Worm (Caenorhabditis elegans) whole organism, early embryonic: ENCODE results near the gene srj-55.

Experiments used
- B0310.2 ChIP-seq: sonication (generic microtip); optimal IDR thresholded peaks from 2 replicates; lab custom pipeline; 2016; ENCODE audit warnings: mild to moderate bottlenecking, missing genetic modification characterization, missing compliant biosample characterization
- F13C5.2 ChIP-seq: sonication (generic microtip); optimal IDR thresholded peaks from 2 replicates; lab custom pipeline; 2017; ENCODE audit warnings: mild to moderate bottlenecking, missing genetic modification characterization, inconsistent platforms, missing compliant biosample characterization
- aly-1 ChIP-seq: sonication (generic microtip); optimal IDR thresholded peaks from 2 replicates; lab custom pipeline; 2016; ENCODE audit warnings: missing genetic modification characterization, missing compliant biosample characterization
- ama-1 ChIP-seq: fragments of 150-350 bp; optimal IDR thresholded peaks from 2 replicates; lab custom pipeline; 2014
- ceh-13 ChIP-seq: fragments of 200-800 bp; sonication (Bioruptor generic); optimal IDR thresholded peaks from 2 replicates; lab custom pipeline; 2018; ENCODE audit warnings: mild to moderate bottlenecking, missing genetic modification characterization, missing compliant biosample characterization
- ceh-36 ChIP-seq: sonication (generic microtip); optimal IDR thresholded peaks from 2 replicates; lab custom pipeline; 2016; ENCODE audit warnings: missing genetic modification characterization, inconsistent platforms, missing compliant biosample characterization
- ets-7 ChIP-seq: sonication (generic microtip); optimal IDR thresholded peaks from 2 replicates; lab custom pipeline; 2016; ENCODE audit warnings: missing genotype, missing genetic modification characterization, missing compliant biosample characterization
- flt-1 ChIP-seq: fragments of 200-800 bp; sonication (Bioruptor generic); IDR thresholded peaks from 2 replicates; pipeline ENCODE4 v1.3.6; 2022; ENCODE audit warnings: missing genetic modification characterization, missing compliant biosample characterization
- hmbx-1 ChIP-seq: sonication (generic microtip); optimal IDR thresholded peaks from 2 replicates; lab custom pipeline; 2016; ENCODE audit warnings: mild to moderate bottlenecking, missing genetic modification characterization, missing compliant biosample characterization
- hmg-4 ChIP-seq: fragments of 200-800 bp; sonication (Bioruptor generic); optimal IDR thresholded peaks from 2 replicates; lab custom pipeline; 2018; ENCODE audit warnings: mild to moderate bottlenecking, missing genetic modification characterization, missing compliant biosample characterization
- hnd-1 ChIP-seq: sonication (generic microtip); optimal IDR thresholded peaks from 2 replicates; lab custom pipeline; 2016; ENCODE audit warnings: missing genetic modification characterization, missing compliant biosample characterization
- pes-1 ChIP-seq: fragments of 200-800 bp; sonication (Bioruptor generic); IDR thresholded peaks from 2 replicates; pipeline ENCODE4 v1.3.6; 2022; ENCODE audit warnings: missing genetic modification reagents, missing genetic modification characterization, missing compliant biosample characterization
- scrt-1 ChIP-seq: fragments of 200-800 bp; sonication (Bioruptor generic); IDR thresholded peaks from 2 replicates; pipeline ENCODE4 v1.3.6; 2022; ENCODE audit warnings: missing genetic modification characterization, missing compliant biosample characterization
- sea-1 ChIP-seq: fragments of 200-800 bp; sonication (Bioruptor generic); conservative IDR thresholded peaks from 2 replicates; pipeline ENCODE4 v1.3.6; 2022; ENCODE audit warnings: missing genetic modification characterization, missing compliant biosample characterization
- tbx-11 ChIP-seq: fragments of 200-800 bp; sonication (Bioruptor generic); IDR thresholded peaks from 2 replicates; pipeline ENCODE4 v1.3.6; 2022; ENCODE audit warnings: missing genetic modification characterization, missing compliant biosample characterization
- tbx-37 ChIP-seq: fragments of 200-800 bp; sonication (Bioruptor generic); conservative IDR thresholded peaks from 2 replicates; pipeline ENCODE4 v1.3.6; 2022; ENCODE audit warnings: missing genetic modification reagents, missing genetic modification characterization, missing compliant biosample characterization
- tra-4 ChIP-seq: sonication (generic microtip); optimal IDR thresholded peaks from 2 replicates; lab custom pipeline; 2017; ENCODE audit warnings: missing genetic modification characterization, missing compliant biosample characterization

Gene srj-55

ce11 chrV:2863033-2863432 lies 5.3 kb upstream of the srj-55 start, which contains the start of gene srh-272:
srh-272 (plus strand) TSS chrV:2863333.
- no peak for TF ChIP-seq tra-4 (tag; lab: Kevin White, UChicago)
- TF ChIP-seq ets-7 (tag; lab: Kevin White, UChicago), result no peak
- TF ChIP-seq hmbx-1 (tag; lab: Kevin White, UChicago), result no peak
- TF ChIP-seq tbx-11 (GFP tag; lab: Robert Waterston, UW), result no peak
- no peak for TF ChIP-seq ceh-36 (tag; lab: Kevin White, UChicago)
- no peak for TF ChIP-seq scrt-1 (GFP tag; lab: Robert Waterston, UW)
- no peak for TF ChIP-seq hmg-4 (GFP tag; lab: Kevin White, UChicago)
- TF ChIP-seq ceh-13 (GFP tag; lab: Kevin White, UChicago), result no peak
- TF ChIP-seq tbx-37, result no peak

ce11 chrV:2861505-2861904 lies 3.8 kb upstream of the srj-55 start, which contains the start of gene srh-270:
srh-270 (minus strand) TSS chrV:2861605.
- TF ChIP-seq sea-1 (GFP tag; lab: Robert Waterston, UW) (no peak), ceh-36 (tag; lab: Kevin White, UChicago) (no peak), tbx-37 (no peak), F13C5.2 (tag; lab: Kevin White, UChicago) (no peak), aly-1 (tag; lab: Kevin White, UChicago) (no peak), hmbx-1 (tag; lab: Kevin White, UChicago) (no peak), hnd-1 (tag; lab: Kevin White, UChicago) (no peak), scrt-1 (GFP tag; lab: Robert Waterston, UW) (no peak), tra-4 (tag; lab: Kevin White, UChicago) (no peak), tbx-11 (GFP tag; lab: Robert Waterston, UW) (no peak), hmg-4 (GFP tag; lab: Kevin White, UChicago) (no peak), pes-1 (no peak), ama-1 (lab: Kevin White, UChicago) (no peak), ets-7 (tag; lab: Kevin White, UChicago) (no peak), B0310.2 (no peak), flt-1 (GFP tag; lab: Robert Waterston, UW) (no peak), ceh-13 (GFP tag; lab: Kevin White, UChicago) (no peak)

ce11 chrV:2859738-2860137 lies 2.0 kb upstream of the srj-55 start, which contains the start of gene srj-54:
srj-54 (minus strand) TSS chrV:2859838.
- no peak for TF ChIP-seq pes-1
- TF ChIP-seq B0310.2, result no peak

- TF ChIP-seq aly-1 (tag; lab: Kevin White, UChicago) (no peak), ama-1 (lab: Kevin White, UChicago) (no peak), pes-1 (no peak), flt-1 (GFP tag; lab: Robert Waterston, UW) (no peak), ceh-13 (GFP tag; lab: Kevin White, UChicago) (no peak), F13C5.2 (tag; lab: Kevin White, UChicago) (no peak), tbx-11 (GFP tag; lab: Robert Waterston, UW) (no peak), scrt-1 (GFP tag; lab: Robert Waterston, UW) (no peak), tbx-37 (no peak), B0310.2 (no peak), ets-7 (tag; lab: Kevin White, UChicago) (no peak), hmbx-1 (tag; lab: Kevin White, UChicago) (no peak), tra-4 (tag; lab: Kevin White, UChicago) (no peak), hnd-1 (tag; lab: Kevin White, UChicago) (no peak)
These were observed 2.3 kb downstream of the srj-55 start, which contains the start of gene srj-57 for ce11 chrV:2855473-2855872. srj-57 (minus strand) TSS chrV:2855573.

- TF ChIP-seq tbx-37 (no peak), pes-1 (no peak), flt-1 (GFP tag; lab: Robert Waterston, UW) (no peak), ceh-13 (GFP tag; lab: Kevin White, UChicago) (no peak), aly-1 (tag; lab: Kevin White, UChicago) (no peak), F13C5.2 (tag; lab: Kevin White, UChicago) (no peak), tra-4 (tag; lab: Kevin White, UChicago) (no peak), ets-7 (tag; lab: Kevin White, UChicago) (no peak), sea-1 (GFP tag; lab: Robert Waterston, UW) (no peak), tbx-11 (GFP tag; lab: Robert Waterston, UW) (no peak), scrt-1 (GFP tag; lab: Robert Waterston, UW) (no peak)
These were observed 8.7 kb downstream of the srj-55 start, which contains the start of gene ugt-53 for ce11 chrV:2849071-2849470. ugt-53 (plus strand) TSS chrV:2849343.

- TF ChIP-seq ceh-13 (GFP tag; lab: Kevin White, UChicago), result no peak
- no peak for TF ChIP-seq ama-1 (lab: Kevin White, UChicago)
- TF ChIP-seq aly-1 (tag; lab: Kevin White, UChicago), result no peak
- TF ChIP-seq B0310.2, result no peak
- no peak for TF ChIP-seq ceh-36 (tag; lab: Kevin White, UChicago)
- no peak for TF ChIP-seq hnd-1 (tag; lab: Kevin White, UChicago)
- TF ChIP-seq sea-1 (GFP tag; lab: Robert Waterston, UW), result no peak
- no peak for TF ChIP-seq tbx-37
- TF ChIP-seq tra-4 (tag; lab: Kevin White, UChicago), result no peak
- no peak for TF ChIP-seq tbx-11 (GFP tag; lab: Robert Waterston, UW)
- TF ChIP-seq scrt-1 (GFP tag; lab: Robert Waterston, UW), result no peak
- no peak for TF ChIP-seq hmg-4 (GFP tag; lab: Kevin White, UChicago)
- no peak for TF ChIP-seq flt-1 (GFP tag; lab: Robert Waterston, UW)
These were observed 9.3 kb downstream of the srj-55 start, which contains the start of gene srj-49 for ce11 chrV:2848290-2848937. srj-49 (minus strand) TSS chrV:2848340.

- no peak for TF ChIP-seq aly-1 (tag; lab: Kevin White, UChicago)
- no peak for TF ChIP-seq F13C5.2 (tag; lab: Kevin White, UChicago)
- TF ChIP-seq hmbx-1 (tag; lab: Kevin White, UChicago), result no peak
- no peak for TF ChIP-seq tra-4 (tag; lab: Kevin White, UChicago)
- TF ChIP-seq tbx-37, result no peak
- TF ChIP-seq scrt-1 (GFP tag; lab: Robert Waterston, UW), result no peak
- TF ChIP-seq sea-1 (GFP tag; lab: Robert Waterston, UW), result no peak
- no peak for TF ChIP-seq ceh-36 (tag; lab: Kevin White, UChicago)
These were observed 12.0 kb downstream of the srj-55 start, which contains the start of gene srj-44 for ce11 chrV:2845771-2846170. srj-44 (minus strand) TSS chrV:2845871.
